Fruit fly (Drosophila melanogaster) Kc167 (cell line): ENCODE results near the gene CG11920.

Experiments
- Myc ChIP-seq: fragments of >200 bp; optimal IDR thresholded peaks from 2 replicates; lab custom pipeline; 2017; ENCODE audit warnings: missing external identifiers
- Sin3A ChIP-seq: fragments of >200 bp; optimal IDR thresholded peaks from 2 replicates; lab custom pipeline; 2018; ENCODE audit warnings: missing external identifiers
- h ChIP-seq: fragments of >200 bp; optimal IDR thresholded peaks from 3 replicates; lab custom pipeline; 2018; ENCODE audit warnings: missing external identifiers
- insv ChIP-seq: fragments of >200 bp; optimal IDR thresholded peaks from 3 replicates; lab custom pipeline; 2018; ENCODE audit warnings: missing external identifiers
- psq ChIP-seq: fragments of >200 bp; optimal IDR thresholded peaks from 2 replicates; lab custom pipeline; 2017; ENCODE audit warnings: missing external identifiers
- ttk ChIP-seq: sonication (Bioruptor generic); optimal IDR thresholded peaks from 2 replicates; lab custom pipeline; 2017; ENCODE audit warnings: missing external identifiers

dm6 chr3R:25064907-25065841, 9.5 kb upstream of the CG11920 start, which contains the start of the genes veli and PQBP1:
- TF ChIP-seq h (no peak), Sin3A (lab: Kevin White, UChicago) (no peak), ttk (lab: Kevin White, UChicago) (no peak), Myc (lab: Kevin White, UChicago) (no peak), psq (lab: Kevin White, UChicago) (no peak), insv (lab: Kevin White, UChicago) (no peak)
